Fruit fly (Drosophila melanogaster): ENCODE data around the gene CRMP.

Gene CRMP

DNA sequence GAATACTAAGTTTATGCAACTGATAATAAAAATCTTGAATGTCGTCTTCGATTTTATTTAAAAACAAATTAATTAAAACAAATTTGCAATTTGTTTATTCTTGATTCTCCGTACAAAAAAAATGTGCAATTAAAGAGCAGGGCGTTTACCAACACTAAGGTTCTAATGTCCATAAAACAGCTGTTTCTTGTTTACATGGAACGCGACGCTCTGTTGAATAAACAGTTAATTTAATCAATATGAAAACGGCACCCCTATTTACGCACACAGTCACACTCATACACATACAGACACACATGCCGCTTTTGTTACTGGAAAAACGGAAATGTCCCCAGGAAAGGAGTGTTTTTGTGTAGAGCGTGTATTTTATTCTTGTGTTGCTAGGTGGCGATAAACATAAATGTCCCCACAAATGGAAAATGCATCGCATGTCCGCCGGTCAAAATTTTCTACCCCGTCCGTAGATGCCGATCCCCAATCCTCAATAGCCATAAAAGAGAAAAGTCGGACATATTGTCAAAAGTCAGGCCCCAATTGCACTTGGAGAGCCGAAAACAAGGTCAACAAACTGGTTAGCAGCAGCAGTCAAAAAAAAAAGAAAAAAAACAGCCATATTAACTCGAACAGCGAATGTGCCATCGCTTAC lies 52.2 kb downstream of the CRMP start (continued):
- peak; percentile 78 for TF ChIP-seq CG7271 (tag; optimal IDR thresholded peaks at IDR 0.05)
- TF ChIP-seq bab2 (GFP tag; optimal IDR thresholded peaks at IDR 0.05), result peak; percentile 87
- peak; percentile 77 for TF ChIP-seq YL-1 (GFP tag; optimal IDR thresholded peaks at IDR 0.05)
- peak; percentile 89 for TF ChIP-seq wek (GFP tag; optimal IDR thresholded peaks at IDR 0.05)
- peak; percentile 8 for TF ChIP-seq CG3995 (GFP tag; optimal IDR thresholded peaks at IDR 0.05)
- no peak for TF ChIP-seq CG8478 (optimal IDR thresholded peaks at IDR 0.05)
- TF ChIP-seq kni (GFP tag; optimal IDR thresholded peaks at IDR 0.05), result peak; percentile 96
- peak; percentile 90 for TF ChIP-seq mirr (GFP tag; optimal IDR thresholded peaks at IDR 0.05)
- peak; percentile 49 for TF ChIP-seq grau (tag; optimal IDR thresholded peaks at IDR 0.05)
- peak; percentile 54 for TF ChIP-seq salm (tag; optimal IDR thresholded peaks at IDR 0.05)
- TF ChIP-seq H15 (GFP tag; IDR thresholded peaks at IDR 0.05), result no peak
- no peak for TF ChIP-seq Ravus (GFP tag; IDR thresholded peaks at IDR 0.05)
- no peak for TF ChIP-seq Lpt (GFP tag; optimal IDR thresholded peaks at IDR 0.05)
- TF ChIP-seq CG30020 (tag; optimal IDR thresholded peaks at IDR 0.05), result peak; percentile 69
- TF ChIP-seq Dbx (GFP tag; IDR thresholded peaks at IDR 0.05), result no peak
- peak; percentile 83 for TF ChIP-seq cg (GFP tag; optimal IDR thresholded peaks at IDR 0.05)
- TF ChIP-seq exex (tag; optimal IDR thresholded peaks at IDR 0.05), result peak; percentile 79
- TF ChIP-seq dpn (GFP tag; optimal IDR thresholded peaks at IDR 0.05), result peak; percentile 47 to 72
- peak; percentile 62 for TF ChIP-seq D19A (tag; optimal IDR thresholded peaks at IDR 0.05)
- peak; percentile 70 for TF ChIP-seq CG8290 (GFP tag; optimal IDR thresholded peaks at IDR 0.05)
- TF ChIP-seq CG8290 (tag; optimal IDR thresholded peaks at IDR 0.05), result peak; percentile 88 to 91
- TF ChIP-seq ase (GFP tag; IDR thresholded peaks at IDR 0.05), result no peak
- no peak for TF ChIP-seq ap (GFP tag; IDR thresholded peaks at IDR 0.05)
- no peak for TF ChIP-seq CG11695 (GFP tag; IDR thresholded peaks at IDR 0.05)
- no peak for TF ChIP-seq HLH4C (GFP tag; IDR thresholded peaks at IDR 0.05; ENCODE audit: partially characterized antibody)
- peak; percentile 85 for TF ChIP-seq NC2β (GFP tag; optimal IDR thresholded peaks at IDR 0.05)
- TF ChIP-seq tx (GFP tag; optimal IDR thresholded peaks at IDR 0.05), result no peak
- peak; percentile 82 for TF ChIP-seq BtbVII (GFP tag; optimal IDR thresholded peaks at IDR 0.05)
- TF ChIP-seq wor (GFP tag; IDR thresholded peaks at IDR 0.05), result no peak
- no peak for TF ChIP-seq Ptx1 (GFP tag; IDR thresholded peaks at IDR 0.05)
- TF ChIP-seq CG12391 (tag; optimal IDR thresholded peaks at IDR 0.05), result peak; percentile 64
- TF ChIP-seq CG6813 (GFP tag; optimal IDR thresholded peaks at IDR 0.05), result peak; percentile 91
- TF ChIP-seq Nf-YC (tag; optimal IDR thresholded peaks at IDR 0.05), result peak; percentile 43
- TF ChIP-seq sug (tag; optimal IDR thresholded peaks at IDR 0.05), result peak; percentile 57
- TF ChIP-seq CG31224 (GFP tag; IDR thresholded peaks at IDR 0.05), result no peak
- no peak for TF ChIP-seq CG6791 (GFP tag; IDR thresholded peaks at IDR 0.05; ENCODE audit: partially characterized antibody)
- peak; percentile 70 for TF ChIP-seq CG15269 (tag; optimal IDR thresholded peaks at IDR 0.05)
- no peak for TF ChIP-seq CG9215 (GFP tag; IDR thresholded peaks at IDR 0.05)
- peak; percentile 76 for TF ChIP-seq CG18619 (GFP tag; optimal IDR thresholded peaks at IDR 0.05)
- no peak for TF ChIP-seq CG2199 (GFP tag; IDR thresholded peaks at IDR 0.05)
- TF ChIP-seq cwo (GFP tag; optimal IDR thresholded peaks at IDR 0.05), result no peak
- no peak for TF ChIP-seq CG10366 (GFP tag; IDR thresholded peaks at IDR 0.05)
- TF ChIP-seq gcm2 (GFP tag; optimal IDR thresholded peaks at IDR 0.05), result peak; percentile 25
- TF ChIP-seq grn (GFP tag; optimal IDR thresholded peaks at IDR 0.05), result peak; percentile 70
- no peak for TF ChIP-seq H2.0 (GFP tag; IDR thresholded peaks at IDR 0.05)
- peak; percentile 68 for TF ChIP-seq CG7556 (GFP tag; optimal IDR thresholded peaks at IDR 0.05)
- TF ChIP-seq CG10431 (GFP tag; optimal IDR thresholded peaks at IDR 0.05), result peak; percentile 96
- TF ChIP-seq Atf6 (GFP tag; IDR thresholded peaks at IDR 0.05), result no peak
- no peak for TF ChIP-seq Trl (optimal IDR thresholded peaks at IDR 0.05)
- peak; percentile 85 for TF ChIP-seq Trl (GFP tag; optimal IDR thresholded peaks at IDR 0.05)
- TF ChIP-seq Stat92E (GFP tag; optimal IDR thresholded peaks at IDR 0.05), result peak in 1 of 3 experiments; percentile 78
- TF ChIP-seq crc (GFP tag; optimal IDR thresholded peaks at IDR 0.05), result peak; percentile 50
